Worm (Caenorhabditis elegans): ENCODE results near the gene D1086.5.

DNA sequence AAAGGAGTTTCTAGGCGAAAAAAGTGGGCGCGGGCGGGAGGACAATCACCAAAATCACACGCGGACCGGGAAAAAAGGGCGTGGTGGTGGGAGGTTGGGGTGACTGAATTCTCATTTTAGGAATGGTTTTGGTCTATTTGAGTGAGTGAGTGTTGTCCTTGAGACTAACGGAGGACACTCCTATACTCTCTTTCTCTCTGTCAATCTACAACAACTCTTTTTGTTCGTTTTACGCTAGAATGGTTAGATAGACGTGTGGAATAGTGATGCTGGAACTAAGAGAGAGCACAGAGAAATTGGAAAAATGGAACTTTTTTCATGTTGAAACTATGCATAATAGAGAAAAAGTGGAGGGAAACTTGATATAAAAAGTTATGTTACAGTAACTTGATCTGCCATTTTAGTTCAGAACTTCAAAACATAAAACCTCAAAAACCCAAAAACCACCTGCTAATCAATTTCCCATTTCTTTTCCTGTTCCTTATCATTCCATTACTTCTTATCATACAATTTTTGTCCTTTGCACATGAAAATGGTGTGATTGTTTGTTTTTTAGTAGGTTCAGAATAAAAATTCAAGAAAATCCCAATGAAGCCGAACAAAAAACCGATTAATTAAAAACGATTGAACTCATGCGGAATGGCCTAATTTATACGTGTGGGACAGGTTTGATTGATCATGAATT is 44.7 kb upstream of the D1086.5 start:
- TF ChIP-seq ama-1 (optimal IDR thresholded peaks at IDR 0.05) (no peak), F13H6.1 (tag; optimal IDR thresholded peaks at IDR 0.05) (no peak), nhr-237 (tag; optimal IDR thresholded peaks at IDR 0.05) (no peak), blmp-1 (tag; optimal IDR thresholded peaks at IDR 0.05; ENCODE audit: insufficient read depth) (no peak)
